Fruit fly (Drosophila melanogaster): ENCODE results near the gene Bili.

The Bili gene

dm6 chr3R:25166788-25167187, 35.7 kb downstream of the Bili start:
- TF ChIP-seq Hr96 (GFP tag; optimal IDR thresholded peaks at IDR 0.05) (no peak), CG7101 (tag; optimal IDR thresholded peaks at IDR 0.05) (no peak), CG5204 (GFP tag; optimal IDR thresholded peaks at IDR 0.05) (no peak), Mnt (GFP tag; optimal IDR thresholded peaks at IDR 0.05) (no peak), CG7045 (GFP tag; optimal IDR thresholded peaks at IDR 0.05) (no peak), cic (GFP tag; optimal IDR thresholded peaks at IDR 0.05) (no peak), bab1 (GFP tag; optimal IDR thresholded peaks at IDR 0.05) (no peak), tj (GFP tag; optimal IDR thresholded peaks at IDR 0.05) (no peak), CG14711 (tag; optimal IDR thresholded peaks at IDR 0.05) (no peak), toe (GFP tag; optimal IDR thresholded peaks at IDR 0.05) (no peak), CG12768 (GFP tag; optimal IDR thresholded peaks at IDR 0.05) (no peak)

- TF ChIP-seq CG14711 (tag; optimal IDR thresholded peaks at IDR 0.05): no peak
- no peak for TF ChIP-seq cnc (optimal IDR thresholded peaks at IDR 0.05)
- no peak for TF ChIP-seq CG12768 (GFP tag; optimal IDR thresholded peaks at IDR 0.05)
- no peak for TF ChIP-seq bab1 (GFP tag; optimal IDR thresholded peaks at IDR 0.05)
- TF ChIP-seq Mnt (GFP tag; optimal IDR thresholded peaks at IDR 0.05): no peak
- TF ChIP-seq Crg-1 (GFP tag; optimal IDR thresholded peaks at IDR 0.05): no peak
- TF ChIP-seq CG11617 (GFP tag; optimal IDR thresholded peaks at IDR 0.05): no peak
- TF ChIP-seq ovo (GFP tag; optimal IDR thresholded peaks at IDR 0.05): no peak
- no peak for TF ChIP-seq cic (GFP tag; optimal IDR thresholded peaks at IDR 0.05)
- TF ChIP-seq toe (GFP tag; optimal IDR thresholded peaks at IDR 0.05): no peak
- no peak for TF ChIP-seq Hr96 (GFP tag; optimal IDR thresholded peaks at IDR 0.05)
- TF ChIP-seq CG33017 (tag; optimal IDR thresholded peaks at IDR 0.05): no peak
- no peak for TF ChIP-seq CG1620 (GFP tag; optimal IDR thresholded peaks at IDR 0.05)
Measured at dm6 chr3R:25167407-25168191, 36.5 kb downstream of the Bili start.

- TF ChIP-seq Clk (GFP tag; optimal IDR thresholded peaks at IDR 0.05) (no peak), cnc (optimal IDR thresholded peaks at IDR 0.05) (no peak), CG14711 (tag; optimal IDR thresholded peaks at IDR 0.05) (no peak), Hr96 (GFP tag; optimal IDR thresholded peaks at IDR 0.05) (no peak)
Measured at dm6 chr3R:25168259-25168972, 37.3 kb downstream of the Bili start.

dm6 chr3R:25172353-25172752, 41.2 kb downstream of the Bili start:
- TF ChIP-seq toe (GFP tag; optimal IDR thresholded peaks at IDR 0.05): no peak
- no peak for TF ChIP-seq ovo (GFP tag; optimal IDR thresholded peaks at IDR 0.05)

- TF ChIP-seq cic (GFP tag; optimal IDR thresholded peaks at IDR 0.05) (no peak), toe (GFP tag; optimal IDR thresholded peaks at IDR 0.05) (no peak), Hr96 (GFP tag; optimal IDR thresholded peaks at IDR 0.05) (no peak), pad (GFP tag; optimal IDR thresholded peaks at IDR 0.05) (no peak), CG7045 (GFP tag; optimal IDR thresholded peaks at IDR 0.05) (no peak), CG11617 (GFP tag; optimal IDR thresholded peaks at IDR 0.05) (no peak), tj (GFP tag; optimal IDR thresholded peaks at IDR 0.05) (no peak), CG1620 (GFP tag; optimal IDR thresholded peaks at IDR 0.05) (no peak), CG14711 (tag; optimal IDR thresholded peaks at IDR 0.05) (no peak), cnc (optimal IDR thresholded peaks at IDR 0.05) (no peak), CG33017 (tag; optimal IDR thresholded peaks at IDR 0.05) (no peak), ovo (GFP tag; optimal IDR thresholded peaks at IDR 0.05) (no peak), CG5204 (GFP tag; optimal IDR thresholded peaks at IDR 0.05) (no peak), bab1 (GFP tag; optimal IDR thresholded peaks at IDR 0.05) (no peak), Mnt (GFP tag; optimal IDR thresholded peaks at IDR 0.05) (no peak), kay (GFP tag; ENCODE audit: borderline replicate concordance) (no peak), Crg-1 (GFP tag; optimal IDR thresholded peaks at IDR 0.05) (no peak), Clk (GFP tag; optimal IDR thresholded peaks at IDR 0.05) (no peak)
Measured at dm6 chr3R:25172976-25173375, 41.9 kb downstream of the Bili start.

dm6 chr3R:25174244-25174643, 43.1 kb downstream of the Bili start:
- TF ChIP-seq cnc (optimal IDR thresholded peaks at IDR 0.05) (no peak), CG7045 (GFP tag; optimal IDR thresholded peaks at IDR 0.05) (no peak), Clk (GFP tag; optimal IDR thresholded peaks at IDR 0.05) (no peak), CG1620 (GFP tag; optimal IDR thresholded peaks at IDR 0.05) (no peak), toe (GFP tag; optimal IDR thresholded peaks at IDR 0.05) (no peak), ovo (GFP tag; optimal IDR thresholded peaks at IDR 0.05) (no peak), CG11617 (GFP tag; optimal IDR thresholded peaks at IDR 0.05) (no peak), tj (GFP tag; optimal IDR thresholded peaks at IDR 0.05) (no peak), CG14711 (tag; optimal IDR thresholded peaks at IDR 0.05) (no peak)

dm6 chr3R:25176517-25176916, 45.4 kb downstream of the Bili start:
- no peak for TF ChIP-seq Clk (GFP tag; optimal IDR thresholded peaks at IDR 0.05)
- TF ChIP-seq Hr96 (GFP tag; optimal IDR thresholded peaks at IDR 0.05): no peak
- no peak for TF ChIP-seq cic (GFP tag; optimal IDR thresholded peaks at IDR 0.05)
- no peak for TF ChIP-seq pad (GFP tag; optimal IDR thresholded peaks at IDR 0.05)
- TF ChIP-seq CG33017 (tag; optimal IDR thresholded peaks at IDR 0.05): no peak
- TF ChIP-seq toe (GFP tag; optimal IDR thresholded peaks at IDR 0.05): no peak
- TF ChIP-seq CG1620 (GFP tag; optimal IDR thresholded peaks at IDR 0.05): no peak
- no peak for TF ChIP-seq CG14711 (tag; optimal IDR thresholded peaks at IDR 0.05)
- no peak for TF ChIP-seq CG12768 (GFP tag; optimal IDR thresholded peaks at IDR 0.05)
- TF ChIP-seq ovo (GFP tag; optimal IDR thresholded peaks at IDR 0.05): no peak
- no peak for TF ChIP-seq CG11617 (GFP tag; optimal IDR thresholded peaks at IDR 0.05)
- TF ChIP-seq CG7101 (tag; optimal IDR thresholded peaks at IDR 0.05): no peak

Data from whole organism, adult.